Fruit fly (Drosophila melanogaster) whole organism, embryonic: ENCODE measurements around the gene CG32432.

ENCODE experiments used
- CG10431 ChIP-seq: fragments of 200-800 bp; sonication (Bioruptor generic); optimal IDR thresholded peaks from 3 replicates; lab custom pipeline; 2018; ENCODE audit warnings: missing biosample characterization, mild to moderate bottlenecking, missing genetic modification characterization
- CG10543 ChIP-seq: fragments of 200-800 bp; sonication (Bioruptor generic); optimal IDR thresholded peaks from 3 replicates; lab custom pipeline; 2017; ENCODE audit warnings: missing biosample characterization, mild to moderate bottlenecking, missing genetic modification characterization, moderate library complexity
- CG1233 ChIP-seq: fragments of 200-800 bp; sonication (Bioruptor generic); optimal IDR thresholded peaks from 4 replicates; lab custom pipeline; 2018; ENCODE audit warnings: missing biosample characterization, mild to moderate bottlenecking, missing genetic modification characterization
- CG12659 ChIP-seq: fragments of 200-800 bp; sonication (Bioruptor generic); optimal IDR thresholded peaks from 3 replicates; lab custom pipeline; 2017; ENCODE audit warnings: mild to moderate bottlenecking, missing biosample characterization, missing genetic modification reagents, missing genetic modification characterization
- CG13624 ChIP-seq: fragments of 200-800 bp; sonication (Bioruptor generic); optimal IDR thresholded peaks from 2 replicates; lab custom pipeline; 2016; ENCODE audit warnings: missing biosample characterization, missing genetic modification characterization
- CG13775 ChIP-seq: fragments of 200-800 bp; sonication (Bioruptor generic); optimal IDR thresholded peaks from 3 replicates; lab custom pipeline; 2017; ENCODE audit warnings: missing biosample characterization, mild to moderate bottlenecking, missing genetic modification characterization
- CG14441 ChIP-seq: fragments of 200-800 bp; sonication (Bioruptor generic); IDR thresholded peaks from 2 replicates; pipeline ENCODE4 v1.3.6; 2022; ENCODE audit warnings: missing biosample characterization, missing genetic modification characterization
- CG14710 ChIP-seq: fragments of 200-800 bp; sonication (Bioruptor generic); optimal IDR thresholded peaks from 3 replicates; lab custom pipeline; 2019; ENCODE audit warnings: missing biosample characterization, mild to moderate bottlenecking, missing genetic modification characterization, moderate library complexity
- CG1647 ChIP-seq: fragments of 200-800 bp; sonication (Bioruptor generic); optimal IDR thresholded peaks from 3 replicates; lab custom pipeline; 2016; ENCODE audit warnings: missing biosample characterization, missing genetic modification characterization
- CG16813 ChIP-seq: fragments of 200-800 bp; sonication (Bioruptor generic); IDR thresholded peaks from 3 replicates; pipeline ENCODE4 v1.3.6; 2022; ENCODE audit warnings: missing biosample characterization, missing genetic modification characterization; ENCODE audit not compliant: partially characterized antibody
- CG2712 ChIP-seq: fragments of 200-800 bp; optimal IDR thresholded peaks from 3 replicates; lab custom pipeline; 2019; ENCODE audit warnings: missing biosample characterization, mild to moderate bottlenecking, missing genetic modification characterization, moderate library complexity
- CG42726 ChIP-seq: fragments of 200-800 bp; sonication (Bioruptor generic); IDR thresholded peaks from 2 replicates; pipeline ENCODE4 v1.3.6; 2022; ENCODE audit warnings: missing biosample characterization, missing genetic modification characterization; ENCODE audit not compliant: partially characterized antibody
- CG6689 ChIP-seq: fragments of 200-800 bp; sonication (Bioruptor generic); IDR thresholded peaks from 2 replicates; pipeline ENCODE4 v1.3.6; 2022; ENCODE audit warnings: missing biosample characterization, missing genetic modification characterization
- CG7839 ChIP-seq: fragments of 200-800 bp; sonication (Bioruptor generic); optimal IDR thresholded peaks from 3 replicates; lab custom pipeline; 2018; ENCODE audit warnings: missing biosample characterization, mild to moderate bottlenecking, missing genetic modification characterization, moderate library complexity
- CG7987 ChIP-seq: fragments of 200-800 bp; sonication (Bioruptor generic); optimal IDR thresholded peaks from 2 replicates; lab custom pipeline; 2018; ENCODE audit warnings: missing biosample characterization, mild to moderate bottlenecking, missing genetic modification characterization, moderate library complexity
- CG8089 ChIP-seq: fragments of 200-800 bp; sonication (Bioruptor generic); optimal IDR thresholded peaks from 3 replicates; lab custom pipeline; 2016; ENCODE audit warnings: missing biosample characterization, missing genetic modification characterization
- CG8765 ChIP-seq: fragments of 200-800 bp; sonication (Bioruptor generic); IDR thresholded peaks from 2 replicates; pipeline ENCODE4 v1.3.6; 2022; ENCODE audit warnings: missing biosample characterization, missing genetic modification characterization
- CG8924 ChIP-seq: fragments of 200-800 bp; optimal IDR thresholded peaks from 3 replicates; lab custom pipeline; 2019; ENCODE audit warnings: missing biosample characterization, mild to moderate bottlenecking, missing genetic modification characterization, moderate library complexity
- CG9437 ChIP-seq: fragments of 200-800 bp; sonication (Bioruptor generic); optimal IDR thresholded peaks from 2 replicates; lab custom pipeline; 2018; ENCODE audit warnings: missing biosample characterization, mild to moderate bottlenecking, missing genetic modification characterization
- CG9797 ChIP-seq: fragments of 200-800 bp; sonication (Bioruptor generic); optimal IDR thresholded peaks from 3 replicates; lab custom pipeline; 2018; ENCODE audit warnings: missing biosample characterization, mild to moderate bottlenecking, missing genetic modification characterization
- CTCF ChIP-seq: fragments of 200-800 bp; sonication (Bioruptor generic); optimal IDR thresholded peaks from 2 replicates; lab custom pipeline; 2017; ENCODE audit warnings: missing biosample characterization, mild to moderate bottlenecking, missing genetic modification characterization, moderate library complexity
- Dad ChIP-seq: fragments of 200-800 bp; sonication (Bioruptor generic); optimal IDR thresholded peaks from 3 replicates; lab custom pipeline; 2016; ENCODE audit warnings: missing biosample characterization, missing genetic modification characterization
- Dll ChIP-seq: fragments of 200-800 bp; sonication (Bioruptor generic); IDR thresholded peaks from 4 replicates; pipeline ENCODE4 v1.3.6; 2022; ENCODE audit warnings: missing biosample characterization, missing genetic modification characterization; ENCODE audit not compliant: partially characterized antibody
- Doc3 ChIP-seq: fragments of 200-800 bp; sonication (Bioruptor generic); IDR thresholded peaks from 3 replicates; pipeline ENCODE4 v1.3.6; 2022; ENCODE audit warnings: missing biosample characterization, missing genetic modification characterization; ENCODE audit not compliant: partially characterized antibody
- Ets65A ChIP-seq: fragments of 200-800 bp; sonication (Bioruptor generic); peaks from one replicate; lab custom pipeline; 2016; ENCODE audit warnings: missing biosample characterization, missing genetic modification characterization
- Meics ChIP-seq: fragments of 200-800 bp; sonication (Bioruptor generic); optimal IDR thresholded peaks from 2 replicates; lab custom pipeline; 2017; ENCODE audit warnings: missing biosample characterization, mild to moderate bottlenecking, missing genetic modification characterization
- Mes4 ChIP-seq: fragments of 200-800 bp; sonication (Bioruptor generic); optimal IDR thresholded peaks from 2 replicates; lab custom pipeline; 2016; ENCODE audit warnings: missing biosample characterization, missing genetic modification characterization
- Pdp1 ChIP-seq, 2 experiments: fragments of 200-800 bp; sonication (Bioruptor generic); optimal IDR thresholded peaks; 3 replicates each; lab custom pipeline; 2016; ENCODE audit warnings: missing biosample characterization in 2 of 2, missing genetic modification characterization in 2 of 2, mild to moderate bottlenecking in 1 of 2, moderate library complexity in 1 of 2
- amos ChIP-seq: fragments of 200-800 bp; sonication (Bioruptor generic); IDR thresholded peaks from 2 replicates; pipeline ENCODE4 v1.3.6; 2022; ENCODE audit warnings: missing biosample characterization, missing genetic modification characterization; ENCODE audit not compliant: partially characterized antibody
- bab2 ChIP-seq: fragments of 200-800 bp; sonication (Bioruptor generic); optimal IDR thresholded peaks from 2 replicates; lab custom pipeline; 2016; ENCODE audit warnings: missing biosample characterization, missing genetic modification characterization
- bowl ChIP-seq: fragments of 200-800 bp; sonication (Bioruptor generic); IDR thresholded peaks from 2 replicates; pipeline ENCODE4 v1.3.6; 2022; ENCODE audit warnings: missing biosample characterization, missing genetic modification characterization
- chinmo ChIP-seq: fragments of 200-800 bp; sonication (Bioruptor generic); IDR thresholded peaks from 4 replicates; pipeline ENCODE4 v1.3.6; 2022; ENCODE audit warnings: missing biosample characterization, missing genetic modification characterization; ENCODE audit not compliant: partially characterized antibody
- fd64A ChIP-seq: fragments of 200-800 bp; sonication (Bioruptor generic); optimal IDR thresholded peaks from 3 replicates; lab custom pipeline; 2018; ENCODE audit warnings: missing biosample characterization, mild to moderate bottlenecking, missing genetic modification characterization
- hb ChIP-seq: fragments of 200-800 bp; sonication (Bioruptor generic); IDR thresholded peaks from 3 replicates; pipeline ENCODE4 v1.3.6; 2022; ENCODE audit warnings: missing biosample characterization, missing genetic modification characterization; ENCODE audit not compliant: partially characterized antibody
- jing ChIP-seq: fragments of 200-800 bp; sonication (Bioruptor generic); optimal IDR thresholded peaks from 2 replicates; lab custom pipeline; 2018; ENCODE audit warnings: missing biosample characterization, mild to moderate bottlenecking, missing genetic modification characterization
- knrl ChIP-seq: fragments of 200-800 bp; sonication (Bioruptor generic); IDR thresholded peaks from 3 replicates; pipeline ENCODE4 v1.3.6; 2022; ENCODE audit warnings: missing biosample characterization, missing genetic modification characterization; ENCODE audit not compliant: partially characterized antibody
- lola ChIP-seq, 3 experiments: fragments of >200 bp in 2 of 3; fragments of 200-800 bp in 1 of 3; sonication (Bioruptor generic) in 1 of 3; optimal IDR thresholded peaks; 2 replicates each; lab custom pipeline; 2017 to 2019; ENCODE audit warnings: missing biosample characterization in 3 of 3, missing genetic modification characterization in 3 of 3, mild to moderate bottlenecking in 1 of 3, moderate library complexity in 1 of 3
- nom ChIP-seq: fragments of 200-800 bp; sonication (Bioruptor generic); optimal IDR thresholded peaks from 2 replicates; lab custom pipeline; 2017; ENCODE audit warnings: missing biosample characterization, missing genetic modification characterization, mild to moderate bottlenecking, moderate library complexity, missing genetic modification reagents
- sc ChIP-seq, 3 experiments: fragments of >200 bp in 2 of 3; fragments of 200-800 bp in 1 of 3; sonication (Bioruptor generic) in 1 of 3; optimal IDR thresholded peaks; 2 replicates in 2 of 3; 3 replicates in 1 of 3; lab custom pipeline; 2017; ENCODE audit warnings: mild to moderate bottlenecking in 1 of 3, missing biosample characterization in 1 of 3, missing genetic modification characterization in 1 of 3, missing genetic modification reagents in 1 of 3
- sisA ChIP-seq: fragments of 200-800 bp; sonication (Bioruptor generic); IDR thresholded peaks from 2 replicates; pipeline ENCODE4 v1.3.6; 2022; ENCODE audit warnings: missing biosample characterization, missing genetic modification characterization
- slp2 ChIP-seq: fragments of 200-800 bp; sonication (Bioruptor generic); optimal IDR thresholded peaks from 2 replicates; lab custom pipeline; 2016; ENCODE audit warnings: missing biosample characterization, missing genetic modification characterization
- sqz ChIP-seq: fragments of 200-800 bp; sonication (Bioruptor generic); optimal IDR thresholded peaks from 3 replicates; lab custom pipeline; 2018; ENCODE audit warnings: missing biosample characterization, mild to moderate bottlenecking, missing genetic modification characterization
- ttk ChIP-seq: fragments of 200-800 bp; sonication (Bioruptor generic); IDR thresholded peaks from 2 replicates; pipeline ENCODE4 v2.1.2; 2022; ENCODE audit warnings: missing biosample characterization, missing genetic modification characterization
- tx ChIP-seq: fragments of 200-800 bp; sonication (Bioruptor generic); optimal IDR thresholded peaks from 2 replicates; lab custom pipeline; 2016; ENCODE audit warnings: missing biosample characterization, missing genetic modification characterization
- vfl ChIP-seq: fragments of 200-800 bp; sonication (Bioruptor generic); optimal IDR thresholded peaks from 2 replicates; lab custom pipeline; 2016; ENCODE audit warnings: missing biosample characterization, missing genetic modification characterization
- vvl ChIP-seq: fragments of 200-800 bp; sonication (Bioruptor generic); IDR thresholded peaks from 2 replicates; pipeline ENCODE4 v1.3.6; 2022; ENCODE audit warnings: missing biosample characterization, missing genetic modification characterization
- zen ChIP-seq: fragments of 200-800 bp; sonication (Bioruptor generic); optimal IDR thresholded peaks from 3 replicates; lab custom pipeline; 2018; ENCODE audit warnings: missing biosample characterization, mild to moderate bottlenecking, missing genetic modification characterization, moderate library complexity

The CG32432 gene

dm6 chr3L:20809088-20809999 lies 75.6 kb downstream of the CG32432 start, which contains the start of the genes CG3634 and HIPP1 (continued):
- TF ChIP-seq Pdp1 (GFP tag; optimal IDR thresholded peaks at IDR 0.05; lab: Kevin White, UChicago) (no peak), CG9437 (GFP tag; lab: Kevin White, UChicago) (peak; percentile 39), amos (GFP tag; lab: Robert Waterston, UW) (peak; percentile 70), ttk (no peak), Doc3 (peak; percentile 50; the same call in 1 of the 3 replicates), Mes4 (GFP tag; lab: Kevin White, UChicago) (no peak), CG2712 (tag; lab: Kevin White, UChicago) (peak; percentile 50), bab2 (GFP tag; lab: Kevin White, UChicago) (no peak), zen (tag; lab: Kevin White, UChicago) (no peak), slp2 (GFP tag; lab: Kevin White, UChicago) (no peak), CG10431 (GFP tag; lab: Kevin White, UChicago) (no peak), sqz (no peak), CG8089 (no peak), tx (no peak), CG7987 (GFP tag; lab: Kevin White, UChicago) (no peak), CG14441 (GFP tag; lab: Robert Waterston, UW) (no peak), CG7839 (tag; lab: Kevin White, UChicago) (no peak), CTCF (GFP tag; lab: Kevin White, UChicago) (peak; percentile 2), CG42726 (GFP tag; lab: Robert Waterston, UW) (no peak), bowl (GFP tag; lab: Robert Waterston, UW) (no peak), CG1233 (GFP tag; lab: Kevin White, UChicago) (no peak), CG13775 (GFP tag; lab: Kevin White, UChicago) (peak; percentile 10), hb (GFP tag; lab: Robert Waterston, UW) (no peak), sisA (GFP tag; lab: Robert Waterston, UW) (no peak), nom (GFP tag; lab: Kevin White, UChicago) (no peak), sc (optimal IDR thresholded peaks at IDR 0.05; lab: Kevin White, UChicago) (no peak), sc (GFP tag; optimal IDR thresholded peaks at IDR 0.05; lab: Kevin White, UChicago) (no peak), vfl (no peak), knrl (GFP tag; lab: Robert Waterston, UW) (peak; percentile 67; the same call in 2 of the 3 replicates), CG8924 (tag; lab: Kevin White, UChicago) (peak; percentile 11), Dad (GFP tag; lab: Kevin White, UChicago) (no peak), lola (GFP tag; optimal IDR thresholded peaks at IDR 0.05; lab: Kevin White, UChicago) (peak in 1 of 3 experiments; percentile 28), CG8765 (no peak), fd64A (GFP tag; lab: Kevin White, UChicago) (no peak), CG6689 (GFP tag; lab: Robert Waterston, UW) (0 out of 2 replicates have a peak, but pooled peaks have one; percentile 5), Meics (GFP tag; lab: Kevin White, UChicago) (no peak), vvl (GFP tag; lab: Robert Waterston, UW) (no peak), CG10543 (GFP tag; lab: Kevin White, UChicago) (no peak), CG12659 (GFP tag; lab: Kevin White, UChicago) (peak; percentile 57), CG14710 (tag; lab: Kevin White, UChicago) (peak; percentile 75), CG16813 (peak; percentile 50; the same call in 2 of the 3 replicates), CG9797 (GFP tag; lab: Kevin White, UChicago) (peak; percentile 85), jing (no peak), chinmo (GFP tag; lab: Robert Waterston, UW) (0 out of 4 replicates have a peak, but pooled peaks have one; percentile 74), CG13624 (GFP tag; lab: Kevin White, UChicago) (no peak), CG1647 (GFP tag; lab: Kevin White, UChicago) (no peak), Ets65A (peak; percentile 85), Dll (GFP tag; lab: Robert Waterston, UW) (peak; percentile 77)
